Worm (Caenorhabditis elegans): ENCODE data around the gene Y37E11B.2.
A peak's percentile ranks its signal among the peaks of the same experiment; 100 is the strongest.

ce11 chrIV:3608547-3609222 is 30.4 kb downstream of the Y37E11B.2 start:
- no peak for TF ChIP-seq ceh-91 (GFP tag; IDR thresholded peaks at IDR 0.05)
- no peak for TF ChIP-seq ccch-3 (GFP tag; optimal IDR thresholded peaks at IDR 0.05)
- no peak for TF ChIP-seq ekl-4 (GFP tag; IDR thresholded peaks at IDR 0.05)
- TF ChIP-seq ztf-25 (GFP tag; IDR thresholded peaks at IDR 0.05): no peak
- TF ChIP-seq Y53G8AR.9 (GFP tag; conservative IDR thresholded peaks at IDR 0.05): peak; percentile 31; the same call in 1 of the 2 replicates
- no peak for TF ChIP-seq ztf-26 (tag; optimal IDR thresholded peaks at IDR 0.05)
- no peak for TF ChIP-seq sea-2 (GFP tag; IDR thresholded peaks at IDR 0.05)
- no peak for TF ChIP-seq dpl-1 (GFP tag; optimal IDR thresholded peaks at IDR 0.05)

All from whole organism, young adult.